Fruit fly (Drosophila melanogaster): Measurements from ENCODE around the gene Ranbp21.
A peak's percentile ranks its signal among the peaks of the same experiment; 100 is the strongest.

Ranbp21 gene

dm6 chrX:19663196-19663858, 11.3 kb upstream of the Ranbp21 start (continued):
- TF ChIP-seq dimm (GFP tag; IDR thresholded peaks at IDR 0.05), result no peak
- no peak for TF ChIP-seq bab2 (GFP tag; optimal IDR thresholded peaks at IDR 0.05)
- TF ChIP-seq Stat92E (GFP tag; optimal IDR thresholded peaks at IDR 0.05), result no peak
- peak; percentile 40 for TF ChIP-seq CG6254 (GFP tag; optimal IDR thresholded peaks at IDR 0.05)
- TF ChIP-seq CG12942 (GFP tag; optimal IDR thresholded peaks at IDR 0.05), result peak; percentile 36
- TF ChIP-seq CG11398 (GFP tag; optimal IDR thresholded peaks at IDR 0.05), result no peak
- TF ChIP-seq D19B (GFP tag; optimal IDR thresholded peaks at IDR 0.05), result peak; percentile 32
- no peak for TF ChIP-seq run (tag; optimal IDR thresholded peaks at IDR 0.05)
- TF ChIP-seq pan (optimal IDR thresholded peaks at IDR 0.05), result no peak
- peak in 1 of 2 experiments; percentile 35 for TF ChIP-seq pan (GFP tag; optimal IDR thresholded peaks at IDR 0.05 in 1 of 2, IDR thresholded peaks at IDR 0.05 in 1 of 2)
- TF ChIP-seq CG11560 (tag; IDR thresholded peaks at IDR 0.05), result no peak
- TF ChIP-seq ATbp (GFP tag; optimal IDR thresholded peaks at IDR 0.05), result peak; percentile 24
- no peak for TF ChIP-seq Asciz (GFP tag; optimal IDR thresholded peaks at IDR 0.05)
- TF ChIP-seq ash1 (GFP tag; optimal IDR thresholded peaks at IDR 0.05), result no peak
- TF ChIP-seq Abd-B (GFP tag; optimal IDR thresholded peaks at IDR 0.05), result peak; percentile 41
- no peak for TF ChIP-seq CG34224 (GFP tag; IDR thresholded peaks at IDR 0.05; ENCODE audit: partially characterized antibody)
- TF ChIP-seq CG2129 (GFP tag; IDR thresholded peaks at IDR 0.05; ENCODE audit: partially characterized antibody), result no peak
- TF ChIP-seq CG12104 (GFP tag; optimal IDR thresholded peaks at IDR 0.05), result peak; percentile 61
- no peak for TF ChIP-seq ase (GFP tag; IDR thresholded peaks at IDR 0.05)
- TF ChIP-seq Lim3 (GFP tag; IDR thresholded peaks at IDR 0.05), result no peak
- no peak for TF ChIP-seq CG9797 (GFP tag; optimal IDR thresholded peaks at IDR 0.05)
- TF ChIP-seq ind (GFP tag; optimal IDR thresholded peaks at IDR 0.05), result peak; percentile 37
- no peak for TF ChIP-seq pfk (GFP tag; optimal IDR thresholded peaks at IDR 0.05)
- TF ChIP-seq dpn (GFP tag; optimal IDR thresholded peaks at IDR 0.05), result peak; percentile 14 to 38
- peak; percentile 58 for TF ChIP-seq odd (GFP tag; optimal IDR thresholded peaks at IDR 0.05)
- TF ChIP-seq cato (GFP tag; optimal IDR thresholded peaks at IDR 0.05; ENCODE audit: borderline replicate concordance), result peak; percentile 29
- TF ChIP-seq CG1792 (GFP tag; optimal IDR thresholded peaks at IDR 0.05), result no peak
- no peak for TF ChIP-seq gfzf (GFP tag; optimal IDR thresholded peaks at IDR 0.05)
- TF ChIP-seq gro (GFP tag; optimal IDR thresholded peaks at IDR 0.05), result no peak
- TF ChIP-seq mld (GFP tag; IDR thresholded peaks at IDR 0.05; ENCODE audit: partially characterized antibody), result no peak
- peak; percentile 50 for TF ChIP-seq kni (GFP tag; optimal IDR thresholded peaks at IDR 0.05)
- no peak for TF ChIP-seq CG3995 (GFP tag; optimal IDR thresholded peaks at IDR 0.05)
- TF ChIP-seq CG18599 (GFP tag; optimal IDR thresholded peaks at IDR 0.05), result peak; percentile 52
- TF ChIP-seq Dll (GFP tag; IDR thresholded peaks at IDR 0.05; ENCODE audit: partially characterized antibody), result no peak
- TF ChIP-seq sd (tag; optimal IDR thresholded peaks at IDR 0.05), result peak; percentile 95
- TF ChIP-seq CG30403 (GFP tag; optimal IDR thresholded peaks at IDR 0.05), result peak; percentile 72
- TF ChIP-seq CG3726 (GFP tag; IDR thresholded peaks at IDR 0.05), result no peak
- TF ChIP-seq TFAM (GFP tag; optimal IDR thresholded peaks at IDR 0.05), result no peak
- no peak for TF ChIP-seq Blimp-1 (GFP tag; optimal IDR thresholded peaks at IDR 0.05)
- no peak for TF ChIP-seq Dbx (GFP tag; IDR thresholded peaks at IDR 0.05)
- no peak for TF ChIP-seq jigr1 (GFP tag; IDR thresholded peaks at IDR 0.05)
- no peak for TF ChIP-seq schlank (tag; optimal IDR thresholded peaks at IDR 0.05)
- no peak for TF ChIP-seq Vsx1 (GFP tag; optimal IDR thresholded peaks at IDR 0.05)
- no peak for TF ChIP-seq Dp (GFP tag; optimal IDR thresholded peaks at IDR 0.05)
- no peak for TF ChIP-seq E2f2 (GFP tag; IDR thresholded peaks at IDR 0.05)
- TF ChIP-seq Tbp (GFP tag; optimal IDR thresholded peaks at IDR 0.05), result no peak
- peak; percentile 28 for TF ChIP-seq CG4328 (GFP tag; optimal IDR thresholded peaks at IDR 0.05)
- no peak for TF ChIP-seq Kr (GFP tag; optimal IDR thresholded peaks at IDR 0.05)
- no peak for TF ChIP-seq Drgx (GFP tag; IDR thresholded peaks at IDR 0.05)

All from whole organism, embryonic.